Fruit fly (Drosophila melanogaster): ENCODE results near the gene CG4229.
A peak's percentile ranks its signal among the peaks of the same experiment; 100 is the strongest.

CG4229 gene

dm6 chr3L:16587994-16588622 lies 31.5 kb downstream of the CG4229 start (continued):
- TF ChIP-seq phol (tag; optimal IDR thresholded peaks at IDR 0.05) (peak; percentile 76), CG1233 (GFP tag; optimal IDR thresholded peaks at IDR 0.05) (peak; percentile 13), MTF-1 (GFP tag; optimal IDR thresholded peaks at IDR 0.05; ENCODE audit: borderline replicate concordance) (no peak), Sox100B (GFP tag; optimal IDR thresholded peaks at IDR 0.05) (no peak), CG6854 (GFP tag; optimal IDR thresholded peaks at IDR 0.05) (no peak), CG7271 (tag; optimal IDR thresholded peaks at IDR 0.05) (peak; percentile 20), tio (GFP tag; optimal IDR thresholded peaks at IDR 0.05) (no peak), al (GFP tag; IDR thresholded peaks at IDR 0.05) (peak; percentile 20; the same call in 1 of the 2 replicates), CG9817 (tag; optimal IDR thresholded peaks at IDR 0.05) (peak; percentile 34), dmrt99B (tag; optimal IDR thresholded peaks at IDR 0.05) (no peak), CG4282 (GFP tag; optimal IDR thresholded peaks at IDR 0.05) (peak; percentile 6), tna (GFP tag; IDR thresholded peaks at IDR 0.05; ENCODE audit: partially characterized antibody) (no peak; the same call in none of the 2 replicates), CG13296 (GFP tag; optimal IDR thresholded peaks at IDR 0.05) (peak; percentile 60), sim (GFP tag; IDR thresholded peaks at IDR 0.05) (no peak), gt (GFP tag; IDR thresholded peaks at IDR 0.05) (no peak), CG6791 (GFP tag; IDR thresholded peaks at IDR 0.05; ENCODE audit: partially characterized antibody) (peak; percentile 85), Bteb2 (GFP tag; optimal IDR thresholded peaks at IDR 0.05) (peak; percentile 38), MBD-R2 (GFP tag; IDR thresholded peaks at IDR 0.05) (peak; percentile 66), chn (GFP tag; optimal IDR thresholded peaks at IDR 0.05) (peak; percentile 73), NC2α (GFP tag; optimal IDR thresholded peaks at IDR 0.05) (no peak), Dfd (GFP tag; optimal IDR thresholded peaks at IDR 0.05) (no peak), rib (GFP tag; IDR thresholded peaks at IDR 0.05) (no peak), CG7745 (tag; optimal IDR thresholded peaks at IDR 0.05) (no peak), CG11560 (tag; IDR thresholded peaks at IDR 0.05) (no peak), Drgx (GFP tag; IDR thresholded peaks at IDR 0.05) (peak; percentile 48), z (GFP tag; IDR thresholded peaks at IDR 0.05) (no peak), zfh1 (GFP tag; IDR thresholded peaks at IDR 0.05) (peak; percentile 58; the same call in 1 of the 3 replicates), Ets97D (GFP tag; optimal IDR thresholded peaks at IDR 0.05) (peak; percentile 76), cad (GFP tag; optimal IDR thresholded peaks at IDR 0.05) (no peak), CG9727 (GFP tag; optimal IDR thresholded peaks at IDR 0.05) (peak; percentile 68), HmgZ (tag; optimal IDR thresholded peaks at IDR 0.05) (peak; percentile 83), dmrt11E (tag; optimal IDR thresholded peaks at IDR 0.05) (peak; percentile 37), row (GFP tag; IDR thresholded peaks at IDR 0.05) (peak; percentile 94), Mrtf (GFP tag; IDR thresholded peaks at IDR 0.05) (peak; percentile 9; the same call in 1 of the 3 replicates), sima (GFP tag; optimal IDR thresholded peaks at IDR 0.05) (no peak), CG3281 (GFP tag; optimal IDR thresholded peaks at IDR 0.05) (peak; percentile 34), Kr (GFP tag; optimal IDR thresholded peaks at IDR 0.05) (no peak), CG4854 (GFP tag; optimal IDR thresholded peaks at IDR 0.05) (peak; percentile 10), CG4328 (GFP tag; optimal IDR thresholded peaks at IDR 0.05) (peak; percentile 42), jing (GFP tag; optimal IDR thresholded peaks at IDR 0.05) (no peak), CG11093 (GFP tag; IDR thresholded peaks at IDR 0.05) (no peak), ranshi (GFP tag; IDR thresholded peaks at IDR 0.05) (peak; percentile 68), fd96Cb (tag; optimal IDR thresholded peaks at IDR 0.05) (peak; percentile 22), slou (GFP tag; optimal IDR thresholded peaks at IDR 0.05) (no peak), D19B (GFP tag; optimal IDR thresholded peaks at IDR 0.05) (peak; percentile 47), sr (GFP tag; IDR thresholded peaks at IDR 0.05) (peak; percentile 98), CG31388 (GFP tag; optimal IDR thresholded peaks at IDR 0.05) (no peak), crc (GFP tag; optimal IDR thresholded peaks at IDR 0.05) (peak; percentile 9), ttk (GFP tag; IDR thresholded peaks at IDR 0.05) (0 out of 2 replicates have a peak, but pooled peaks have one; percentile 10), CG16863 (GFP tag; optimal IDR thresholded peaks at IDR 0.05) (peak; percentile 60), Optix (GFP tag; IDR thresholded peaks at IDR 0.05) (no peak)
